Fruit fly (Drosophila melanogaster) whole organism, wandering third instar larva: ENCODE data around the gene Prim2.

Experiments
- Hr78 ChIP-seq: fragments of >200 bp; optimal IDR thresholded peaks from 2 replicates; lab custom pipeline; 2017; ENCODE audit warnings: missing biosample characterization, missing genetic modification characterization
- N ChIP-seq: fragments of >200 bp; optimal IDR thresholded peaks from 2 replicates; lab custom pipeline; 2018; ENCODE audit warnings: missing biosample characterization, missing external identifiers, missing genetic modification characterization
- sv ChIP-seq: fragments of 200-800 bp; sonication (Bioruptor generic); optimal IDR thresholded peaks from 3 replicates; lab custom pipeline; 2016; ENCODE audit warnings: missing biosample characterization, missing genetic modification characterization

dm6 chr3L:20395257-20395909 lies 34.0 kb upstream of the Prim2 start:
- TF ChIP-seq sv (GFP tag; lab: Kevin White, UChicago) (peak; percentile 8), N (GFP tag; lab: Kevin White, UChicago) (no peak), Hr78 (no peak)
